Worm (Caenorhabditis elegans) whole organism, L4 larva: ENCODE data around the gene R11G10.3.

Source experiments
- F10B5.3 ChIP-seq: sonication (generic microtip); optimal IDR thresholded peaks from 2 replicates; lab custom pipeline; 2016; ENCODE audit warnings: mild to moderate bottlenecking, missing genetic modification characterization, missing compliant biosample characterization
- F44E2.7 ChIP-seq: fragments of 200-800 bp; sonication (Bioruptor generic); IDR thresholded peaks from 2 replicates; pipeline ENCODE4 v2.1.2; 2022; ENCODE audit warnings: missing genetic modification characterization, missing compliant biosample characterization
- R02D3.7 ChIP-seq: fragments of 150-350 bp; sonication (generic microtip); optimal IDR thresholded peaks from 3 replicates; lab custom pipeline; 2014; ENCODE audit warnings: missing biosample characterization, missing genetic modification characterization
- Y105C5A.15 ChIP-seq: fragments of 200-800 bp; sonication (Bioruptor generic); IDR thresholded peaks from 2 replicates; pipeline ENCODE4 v1.3.6; 2022; ENCODE audit warnings: missing genetic modification characterization, missing compliant biosample characterization
- Y48G9A.11 ChIP-seq: fragments of 200-800 bp; sonication (Bioruptor generic); IDR thresholded peaks from 2 replicates; pipeline ENCODE4 v1.3.6; 2022; ENCODE audit warnings: missing genetic modification reagents, missing genetic modification characterization, missing compliant biosample characterization
- Y5F2A.4 ChIP-seq: fragments of 200-800 bp; sonication (Bioruptor generic); optimal IDR thresholded peaks from 2 replicates; lab custom pipeline; 2018; ENCODE audit warnings: mild to moderate bottlenecking, missing genetic modification characterization, missing compliant biosample characterization
- ZK546.5 ChIP-seq, 2 experiments: sonication (generic microtip); optimal IDR thresholded peaks; 2 replicates each; lab custom pipeline; 2017; ENCODE audit warnings: missing biosample characterization in 2 of 2, missing genetic modification characterization in 2 of 2
- aha-1 ChIP-seq: fragments of 150-350 bp; peaks from one replicate; lab custom pipeline; 2014; ENCODE audit warnings: missing biosample characterization, missing genetic modification characterization
- arid-1 ChIP-seq: fragments of 200-800 bp; sonication (Bioruptor generic); conservative IDR thresholded peaks from 2 replicates; pipeline ENCODE4 v1.3.6; 2022; ENCODE audit warnings: missing genetic modification reagents, missing genetic modification characterization, missing compliant biosample characterization
- attf-4 ChIP-seq: sonication (generic microtip); optimal IDR thresholded peaks from 3 replicates; lab custom pipeline; 2017; ENCODE audit warnings: missing biosample characterization, missing genetic modification characterization
- ceh-28 ChIP-seq: fragments of 150-350 bp; optimal IDR thresholded peaks from 2 replicates; lab custom pipeline; 2014; ENCODE audit warnings: missing biosample characterization, missing genetic modification reagents, missing genetic modification characterization
- ceh-44 ChIP-seq: fragments of 200-800 bp; sonication (Bioruptor generic); IDR thresholded peaks from 2 replicates; pipeline ENCODE4 v1.3.6; 2022; ENCODE audit warnings: missing genetic modification reagents, missing genetic modification characterization, missing compliant biosample characterization
- ceh-62 ChIP-seq: sonication (generic microtip); optimal IDR thresholded peaks from 2 replicates; lab custom pipeline; 2017; ENCODE audit warnings: missing biosample characterization, missing genetic modification characterization
- ceh-82 ChIP-seq: sonication (generic microtip); optimal IDR thresholded peaks from 2 replicates; lab custom pipeline; 2017; ENCODE audit warnings: missing biosample characterization, missing genetic modification characterization
- cey-2 ChIP-seq: sonication (generic microtip); optimal IDR thresholded peaks from 3 replicates; lab custom pipeline; 2017; ENCODE audit warnings: missing genetic modification characterization, mild to moderate bottlenecking, missing compliant biosample characterization, antibody characterized with exemption, borderline replicate concordance; ENCODE audit not compliant: insufficient read depth
- dpl-1 ChIP-seq: fragments of 150-350 bp; optimal IDR thresholded peaks from 2 replicates; lab custom pipeline; 2014; ENCODE audit warnings: missing biosample characterization, missing genetic modification reagents, missing genetic modification characterization
- egl-43 ChIP-seq: fragments of 200-800 bp; sonication (Bioruptor generic); IDR thresholded peaks from 2 replicates; pipeline ENCODE4 v1.3.6; 2022; ENCODE audit warnings: missing genetic modification reagents, missing genetic modification characterization, missing compliant biosample characterization
- fkh-10 ChIP-seq: fragments of 150-350 bp; optimal IDR thresholded peaks from 2 replicates; lab custom pipeline; 2014; ENCODE audit warnings: missing biosample characterization, missing genetic modification reagents, missing genetic modification characterization
- hlh-30 ChIP-seq: sonication (generic microtip); optimal IDR thresholded peaks from 2 replicates; lab custom pipeline; 2017; ENCODE audit warnings: antibody characterized with exemption, mild to moderate bottlenecking, missing genetic modification characterization, missing compliant biosample characterization; ENCODE audit not compliant: insufficient read depth
- hmg-1.1 ChIP-seq: fragments of 200-800 bp; sonication (Bioruptor generic); IDR thresholded peaks from 2 replicates; pipeline ENCODE4 v1.3.6; 2022; ENCODE audit warnings: missing genetic modification reagents, missing genetic modification characterization, missing compliant biosample characterization
- jun-1 ChIP-seq: fragments of 150-350 bp; optimal IDR thresholded peaks from 2 replicates; lab custom pipeline; 2014; ENCODE audit warnings: missing biosample characterization, missing genetic modification reagents, missing genetic modification characterization
- lin-1 ChIP-seq: fragments of 200-800 bp; sonication (Bioruptor generic); IDR thresholded peaks from 2 replicates; pipeline ENCODE4 v1.3.6; 2022; ENCODE audit warnings: missing genetic modification reagents, missing genetic modification characterization, missing compliant biosample characterization
- lin-13 ChIP-seq: fragments of 150-350 bp; optimal IDR thresholded peaks from 2 replicates; lab custom pipeline; 2014; ENCODE audit warnings: missing biosample characterization, missing genetic modification reagents, missing genetic modification characterization
- lin-15B ChIP-seq: fragments of 150-350 bp; sonication (generic microtip); optimal IDR thresholded peaks from 3 replicates; lab custom pipeline; 2014; ENCODE audit warnings: missing biosample characterization, missing genetic modification characterization
- lin-38 ChIP-seq: fragments of 200-800 bp; sonication (Bioruptor generic); IDR thresholded peaks from 2 replicates; pipeline ENCODE4 v1.3.6; 2022; ENCODE audit warnings: missing genetic modification reagents, missing genetic modification characterization, missing compliant biosample characterization
- lir-3 ChIP-seq: sonication (generic microtip); optimal IDR thresholded peaks from 2 replicates; lab custom pipeline; 2016; ENCODE audit warnings: mild to moderate bottlenecking, missing genetic modification characterization, missing compliant biosample characterization
- madf-5 ChIP-seq, 2 experiments: fragments of 200-800 bp; sonication (Bioruptor generic); IDR thresholded peaks; 2 replicates each; pipeline ENCODE4 v1.3.6; 2022; ENCODE audit warnings: missing compliant biosample characterization in 2 of 2, missing genetic modification characterization in 2 of 2
- mdl-1 ChIP-seq, 2 experiments: fragments of 150-350 bp in 1 of 2; sonication (generic microtip) in 1 of 2; optimal IDR thresholded peaks; 2 replicates each; lab custom pipeline; 2014 to 2017; ENCODE audit warnings: missing biosample characterization in 2 of 2, missing genetic modification characterization in 2 of 2
- mdt-29 ChIP-seq: fragments of 200-800 bp; sonication (Bioruptor generic); IDR thresholded peaks from 2 replicates; pipeline ENCODE4 v1.3.6; 2022; ENCODE audit warnings: missing genetic modification reagents, missing genetic modification characterization, missing compliant biosample characterization
- mes-2 ChIP-seq: sonication (generic microtip); optimal IDR thresholded peaks from 2 replicates; lab custom pipeline; 2016; ENCODE audit warnings: missing genotype, mild to moderate bottlenecking, missing genetic modification characterization, missing compliant biosample characterization; ENCODE audit not compliant: poor library complexity, severe bottlenecking
- mxl-2 ChIP-seq: fragments of 200-800 bp; sonication (Bioruptor generic); conservative IDR thresholded peaks from 2 replicates; pipeline ENCODE4 v1.3.6; 2022; ENCODE audit warnings: missing genetic modification reagents, missing genetic modification characterization, missing compliant biosample characterization
- mxl-3 ChIP-seq: fragments of 200-800 bp; sonication (Bioruptor generic); optimal IDR thresholded peaks from 2 replicates; lab custom pipeline; 2018; ENCODE audit warnings: mild to moderate bottlenecking, missing genetic modification characterization, missing compliant biosample characterization
- nhr-10 ChIP-seq: fragments of 150-350 bp; optimal IDR thresholded peaks from 2 replicates; lab custom pipeline; 2014; ENCODE audit warnings: missing biosample characterization, missing genetic modification characterization
- nhr-28 ChIP-seq: fragments of 150-350 bp; optimal IDR thresholded peaks from 2 replicates; lab custom pipeline; 2014; ENCODE audit warnings: missing biosample characterization, missing genetic modification characterization
- nhr-41 ChIP-seq: fragments of 200-800 bp; sonication (Bioruptor generic); IDR thresholded peaks from 2 replicates; pipeline ENCODE4 v1.3.6; 2022; ENCODE audit warnings: missing genetic modification reagents, missing genetic modification characterization, missing compliant biosample characterization
- nhr-42 ChIP-seq: fragments of 200-800 bp; sonication (Bioruptor generic); IDR thresholded peaks from 2 replicates; pipeline ENCODE4 v1.3.6; 2022; ENCODE audit warnings: missing genetic modification characterization, missing compliant biosample characterization
- nhr-6 ChIP-seq: fragments of 150-350 bp; optimal IDR thresholded peaks from 2 replicates; lab custom pipeline; 2014; ENCODE audit warnings: missing biosample characterization, missing genetic modification characterization
- pha-4 ChIP-seq, 2 experiments: fragments of 150-350 bp in 1 of 2; fragments of 200-800 bp in 1 of 2; sonication (Bioruptor generic) in 1 of 2; IDR thresholded peaks in 1 of 2; optimal IDR thresholded peaks in 1 of 2; 2 replicates each; pipeline versions ENCODE4 v1.3.6 to Lab custom; 2014 to 2022; ENCODE audit warnings: missing genetic modification characterization in 2 of 2, missing genetic modification reagents in 2 of 2, missing biosample characterization in 1 of 2, missing compliant biosample characterization in 1 of 2
- php-3 ChIP-seq: fragments of 200-800 bp; sonication (Bioruptor generic); IDR thresholded peaks from 2 replicates; pipeline ENCODE4 v1.3.6; 2022; ENCODE audit warnings: missing genetic modification reagents, missing genetic modification characterization, missing compliant biosample characterization
- pqm-1 ChIP-seq: sonication (generic microtip); optimal IDR thresholded peaks from 2 replicates; lab custom pipeline; 2017; ENCODE audit warnings: missing biosample characterization, missing genetic modification characterization
- rbr-2 ChIP-seq: sonication (generic microtip); optimal IDR thresholded peaks from 2 replicates; lab custom pipeline; 2016; ENCODE audit warnings: missing genotype, missing genetic modification characterization, missing compliant biosample characterization
- sdz-12 ChIP-seq: fragments of 200-800 bp; sonication (Bioruptor generic); optimal IDR thresholded peaks from 2 replicates; lab custom pipeline; 2018; ENCODE audit warnings: mild to moderate bottlenecking, missing genetic modification characterization, missing compliant biosample characterization
- skn-1 ChIP-seq: fragments of 150-350 bp; optimal IDR thresholded peaks from 2 replicates; lab custom pipeline; 2014; ENCODE audit warnings: missing biosample characterization, missing genetic modification characterization
- snpc-1.2 ChIP-seq: fragments of 200-800 bp; sonication (Bioruptor generic); IDR thresholded peaks from 2 replicates; pipeline ENCODE4 v1.3.6; 2022; ENCODE audit warnings: missing genetic modification reagents, missing genetic modification characterization, missing compliant biosample characterization
- spr-1 ChIP-seq: sonication (generic microtip); optimal IDR thresholded peaks from 2 replicates; lab custom pipeline; 2016; ENCODE audit warnings: mild to moderate bottlenecking, missing genetic modification characterization, missing compliant biosample characterization
- spr-3 ChIP-seq: fragments of 200-800 bp; sonication (Bioruptor generic); optimal IDR thresholded peaks from 2 replicates; lab custom pipeline; 2018; ENCODE audit warnings: mild to moderate bottlenecking, missing genetic modification characterization, missing compliant biosample characterization
- tag-97 ChIP-seq: fragments of 200-800 bp; sonication (Bioruptor generic); IDR thresholded peaks from 2 replicates; pipeline ENCODE4 v1.3.6; 2022; ENCODE audit warnings: missing genetic modification characterization, missing compliant biosample characterization
- unc-39 ChIP-seq: sonication (generic microtip); optimal IDR thresholded peaks from 2 replicates; lab custom pipeline; 2017; ENCODE audit warnings: missing biosample characterization, missing genetic modification characterization
- zag-1 ChIP-seq: fragments of 150-350 bp; optimal IDR thresholded peaks from 2 replicates; lab custom pipeline; 2014; ENCODE audit warnings: missing biosample characterization, missing genetic modification characterization
- zfp-2 ChIP-seq: sonication (generic microtip); optimal IDR thresholded peaks from 2 replicates; lab custom pipeline; 2016; ENCODE audit warnings: mild to moderate bottlenecking, missing genetic modification characterization, missing compliant biosample characterization
- zfp-3 ChIP-seq: fragments of 200-800 bp; sonication (Bioruptor generic); conservative IDR thresholded peaks from 2 replicates; pipeline ENCODE4 v1.3.6; 2022; ENCODE audit warnings: missing genetic modification reagents, missing genetic modification characterization, missing compliant biosample characterization
- zip-2 ChIP-seq: fragments of 150-350 bp; optimal IDR thresholded peaks from 2 replicates; lab custom pipeline; 2014; ENCODE audit warnings: missing biosample characterization, missing genetic modification characterization

Gene R11G10.3

DNA sequence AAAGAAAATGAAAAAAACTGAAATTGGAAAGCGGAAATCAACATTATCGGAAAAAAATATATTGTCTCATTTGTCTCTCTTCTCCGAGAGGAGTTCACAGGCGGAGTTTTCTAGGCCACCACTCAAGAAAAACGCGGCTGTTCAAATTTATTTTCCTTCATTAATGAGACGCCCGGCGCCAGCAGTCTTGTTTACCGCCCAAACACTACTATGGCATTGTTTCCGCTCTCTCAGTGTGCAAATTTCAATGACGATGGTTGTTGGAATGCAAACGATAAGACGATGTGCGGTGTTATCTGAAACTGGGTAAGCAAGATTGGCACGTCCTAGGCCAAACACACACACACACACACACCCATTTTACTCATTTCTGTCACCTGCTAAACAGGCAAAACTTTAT is 33.5 kb downstream of the R11G10.3 start, which contains the start of gene cav-2 (continued):
- TF ChIP-seq ceh-28 (tag; lab: Kevin White, UChicago) (no peak), R02D3.7 (no peak), dpl-1 (peak; percentile 97), snpc-1.2 (no peak), unc-39 (tag; lab: Kevin White, UChicago) (no peak), F44E2.7 (GFP tag; lab: Robert Waterston, UW) (no peak), egl-43 (no peak), zfp-3 (GFP tag; lab: Robert Waterston, UW) (peak; percentile 61; the same call in 1 of the 2 replicates), skn-1 (no peak), aha-1 (tag; lab: Kevin White, UChicago) (peak; percentile 98), zag-1 (no peak), attf-4 (tag; lab: Kevin White, UChicago) (no peak), nhr-42 (GFP tag; lab: Robert Waterston, UW) (no peak), Y105C5A.15 (GFP tag; lab: Robert Waterston, UW) (no peak), nhr-6 (tag; lab: Kevin White, UChicago) (peak; percentile 89), sdz-12 (GFP tag; lab: Kevin White, UChicago) (no peak), lin-38 (GFP tag; lab: Robert Waterston, UW) (peak; percentile 84), madf-5 (GFP tag; IDR thresholded peaks at IDR 0.05; lab: Robert Waterston, UW) (peak in 1 of 2 experiments; percentile 8; a peak in 1 of 4 replicates), pqm-1 (peak; percentile 94), hlh-30 (peak; percentile 69), zfp-2 (tag; lab: Kevin White, UChicago) (no peak), mes-2 (tag; lab: Kevin White, UChicago) (peak; percentile 99), rbr-2 (peak; percentile 61), nhr-28 (tag; lab: Kevin White, UChicago) (peak; percentile 79), mdl-1 (tag; optimal IDR thresholded peaks at IDR 0.05; lab: Kevin White, UChicago) (peak in 1 of 2 experiments; percentile 54), nhr-10 (no peak), Y48G9A.11 (GFP tag; lab: Robert Waterston, UW) (peak; percentile 72), ceh-44 (GFP tag; lab: Robert Waterston, UW) (0 out of 2 replicates have a peak, but pooled peaks have one; percentile 46), arid-1 (no peak), ceh-82 (tag; lab: Kevin White, UChicago) (no peak), lin-15B (tag; lab: Kevin White, UChicago) (no peak), tag-97 (no peak), pha-4 (GFP tag; IDR thresholded peaks at IDR 0.05; lab: Robert Waterston, UW) (peak; percentile 70), pha-4 (tag; optimal IDR thresholded peaks at IDR 0.05; lab: Kevin White, UChicago) (peak; percentile 40), nhr-41 (GFP tag; lab: Robert Waterston, UW) (peak; percentile 11; the same call in 1 of the 2 replicates), fkh-10 (GFP tag; lab: Kevin White, UChicago) (no peak), mdt-29 (GFP tag; lab: Robert Waterston, UW) (peak; percentile 58; the same call in 1 of the 2 replicates), Y5F2A.4 (GFP tag; lab: Kevin White, UChicago) (no peak), spr-3 (GFP tag; lab: Kevin White, UChicago) (peak; percentile 54), hmg-1.1 (GFP tag; lab: Robert Waterston, UW) (peak; percentile 64), ZK546.5 (tag; optimal IDR thresholded peaks at IDR 0.05; lab: Kevin White, UChicago) (no peak), spr-1 (tag; lab: Kevin White, UChicago) (no peak), F10B5.3 (tag; lab: Kevin White, UChicago) (no peak), jun-1 (tag; lab: Kevin White, UChicago) (no peak), lin-1 (peak; percentile 81), zip-2 (tag; lab: Kevin White, UChicago) (no peak), ceh-62 (tag; lab: Kevin White, UChicago) (no peak), lin-13 (GFP tag; lab: Kevin White, UChicago) (no peak), php-3 (GFP tag; lab: Robert Waterston, UW) (no peak), cey-2 (tag; lab: Kevin White, UChicago) (no peak), lir-3 (tag; lab: Kevin White, UChicago) (no peak), mxl-2 (GFP tag; lab: Robert Waterston, UW) (no peak), mxl-3 (GFP tag; lab: Kevin White, UChicago) (peak; percentile 21)
